Fruit fly (Drosophila melanogaster): Measurements from ENCODE around the gene CG34116.

CG34116 gene

dm6 chr3L:19794203-19794802 is 11.5 kb downstream of the CG34116 start (continued):
- TF ChIP-seq CG6276 (GFP tag; optimal IDR thresholded peaks at IDR 0.05), result peak; percentile 94
- TF ChIP-seq net (GFP tag; optimal IDR thresholded peaks at IDR 0.05), result peak; percentile 95
- TF ChIP-seq CG6854 (GFP tag; optimal IDR thresholded peaks at IDR 0.05), result peak; percentile 59
- TF ChIP-seq Gug (GFP tag; IDR thresholded peaks at IDR 0.05), result peak; percentile 63
- peak; percentile 87 for TF ChIP-seq CG8119 (GFP tag; IDR thresholded peaks at IDR 0.05)
- peak; percentile 64 for TF ChIP-seq Eip93F (GFP tag; optimal IDR thresholded peaks at IDR 0.05)
- peak; percentile 64 for TF ChIP-seq CG11294 (GFP tag; IDR thresholded peaks at IDR 0.05)
- peak; percentile 90 for TF ChIP-seq acj6 (GFP tag; optimal IDR thresholded peaks at IDR 0.05)
- TF ChIP-seq eg (GFP tag; IDR thresholded peaks at IDR 0.05), result peak; percentile 81
- TF ChIP-seq vri (GFP tag; optimal IDR thresholded peaks at IDR 0.05), result peak; percentile 83
- peak; percentile 83 for TF ChIP-seq CG15336 (GFP tag; IDR thresholded peaks at IDR 0.05)
- peak; percentile 88 for TF ChIP-seq Ets96B (tag; optimal IDR thresholded peaks at IDR 0.05)
- TF ChIP-seq Hr39 (GFP tag; optimal IDR thresholded peaks at IDR 0.05), result peak; percentile 86
- peak; percentile 87 to 96 for TF ChIP-seq ss (GFP tag; optimal IDR thresholded peaks at IDR 0.05)
- TF ChIP-seq fkh (GFP tag; optimal IDR thresholded peaks at IDR 0.05), result no peak
- TF ChIP-seq CG10669 (GFP tag; optimal IDR thresholded peaks at IDR 0.05), result peak; percentile 90
- TF ChIP-seq salr (GFP tag; optimal IDR thresholded peaks at IDR 0.05), result peak; percentile 56 to 97
- TF ChIP-seq Met (GFP tag; optimal IDR thresholded peaks at IDR 0.05), result peak; percentile 91
- peak; percentile 69 for TF ChIP-seq CG11902 (GFP tag; optimal IDR thresholded peaks at IDR 0.05)
- TF ChIP-seq CG31627 (GFP tag; optimal IDR thresholded peaks at IDR 0.05), result peak; percentile 80
- peak; percentile 94 for TF ChIP-seq esn (GFP tag; optimal IDR thresholded peaks at IDR 0.05)
- TF ChIP-seq Sox102F (GFP tag; optimal IDR thresholded peaks at IDR 0.05), result peak; percentile 90
- TF ChIP-seq CG11762 (GFP tag; optimal IDR thresholded peaks at IDR 0.05; ENCODE audit: insufficient read depth), result peak; percentile 89
- TF ChIP-seq Sox15 (GFP tag; optimal IDR thresholded peaks at IDR 0.05), result peak; percentile 77
- TF ChIP-seq CG1621 (tag; optimal IDR thresholded peaks at IDR 0.05), result peak; percentile 72
- TF ChIP-seq achi (GFP tag; optimal IDR thresholded peaks at IDR 0.05), result peak; percentile 90
- TF ChIP-seq Blimp-1 (GFP tag; optimal IDR thresholded peaks at IDR 0.05), result peak; percentile 63
- TF ChIP-seq CG9139 (GFP tag; optimal IDR thresholded peaks at IDR 0.05), result peak; percentile 58
- peak; percentile 85 for TF ChIP-seq Lpt (GFP tag; optimal IDR thresholded peaks at IDR 0.05)
- peak; percentile 83 for TF ChIP-seq Eip75B (GFP tag; optimal IDR thresholded peaks at IDR 0.05)
- TF ChIP-seq pdm3 (GFP tag; optimal IDR thresholded peaks at IDR 0.05), result peak; percentile 90
- TF ChIP-seq Hr4 (GFP tag; optimal IDR thresholded peaks at IDR 0.05), result peak; percentile 92
- TF ChIP-seq CG3032 (tag; optimal IDR thresholded peaks at IDR 0.05), result peak; percentile 83
- peak; percentile 93 for TF ChIP-seq CG6808 (GFP tag; optimal IDR thresholded peaks at IDR 0.05)
- peak; percentile 89 for TF ChIP-seq CG8632 (GFP tag; optimal IDR thresholded peaks at IDR 0.05)
- TF ChIP-seq cyc (GFP tag; optimal IDR thresholded peaks at IDR 0.05), result peak; percentile 76
- TF ChIP-seq fd85E (GFP tag; optimal IDR thresholded peaks at IDR 0.05), result peak; percentile 71
- peak; percentile 88 for TF ChIP-seq spab (GFP tag; optimal IDR thresholded peaks at IDR 0.05)
- TF ChIP-seq CG7368 (GFP tag; optimal IDR thresholded peaks at IDR 0.05), result peak; percentile 64

dm6 chr3L:19793438-19793998 is 12.3 kb downstream of the CG34116 start, which contains the start of the genes CG42637, Gyc76C and SREBP:
TSS of gene CG42637 (minus strand) at chr3L:19793569.
TSS of gene Gyc76C (minus strand) at chr3L:19793569.
TSS of gene SREBP (plus strand) at chr3L:19793935.
- TF ChIP-seq CG10669 (GFP tag; optimal IDR thresholded peaks at IDR 0.05) (no peak), dsx (GFP tag; optimal IDR thresholded peaks at IDR 0.05; ENCODE audit: poor library complexity, severe bottlenecking) (peak; percentile 12), spab (GFP tag; optimal IDR thresholded peaks at IDR 0.05) (no peak), CG3919 (GFP tag; optimal IDR thresholded peaks at IDR 0.05) (peak; percentile 10), Eip93F (GFP tag; optimal IDR thresholded peaks at IDR 0.05) (peak; percentile 50), Eip78C (GFP tag) (peak; percentile 74), CG11294 (GFP tag; IDR thresholded peaks at IDR 0.05) (no peak), CG6163 (GFP tag; IDR thresholded peaks at IDR 0.05) (peak; percentile 48; the same call in 2 of the 3 replicates), CG1621 (tag; optimal IDR thresholded peaks at IDR 0.05) (peak; percentile 92)
